Worm (Caenorhabditis elegans): ENCODE results near the gene K01B6.3.

K01B6.3 gene

ce11 chrIII:9299919-9300318 lies at the start of gene K01B6.3:
Gene K01B6.3 (plus strand): TSS chrIII:9300219.
- TF ChIP-seq lin-26 (GFP tag; IDR thresholded peaks at IDR 0.05) (no peak), rec-8 (tag; optimal IDR thresholded peaks at IDR 0.05) (no peak), snpc-4 (GFP tag; optimal IDR thresholded peaks at IDR 0.05) (no peak), snpc-4 (tag; optimal IDR thresholded peaks at IDR 0.05) (no peak), hsf-1 (GFP tag; IDR thresholded peaks at IDR 0.05) (no peak), lsy-27 (tag; optimal IDR thresholded peaks at IDR 0.05; ENCODE audit: borderline replicate concordance, insufficient read depth) (no peak), unc-62 (GFP tag; optimal IDR thresholded peaks at IDR 0.05) (no peak), dpff-1 (tag; optimal IDR thresholded peaks at IDR 0.05) (no peak), nhr-179 (tag; optimal IDR thresholded peaks at IDR 0.05) (no peak), snpc-1.1 (tag; optimal IDR thresholded peaks at IDR 0.05; ENCODE audit: insufficient read depth) (no peak), gei-17 (GFP tag; optimal IDR thresholded peaks at IDR 0.05) (no peak), Y56A3A.18 (GFP tag; IDR thresholded peaks at IDR 0.05) (no peak), hmg-20 (GFP tag; IDR thresholded peaks at IDR 0.05) (no peak)

- TF ChIP-seq mxl-1 (tag; optimal IDR thresholded peaks at IDR 0.05) = no peak
- TF ChIP-seq egrh-3 (GFP tag; IDR thresholded peaks at IDR 0.05) = no peak
- TF ChIP-seq F39B2.1 (GFP tag; IDR thresholded peaks at IDR 0.05) = no peak
- no peak for TF ChIP-seq nfya-1 (tag; optimal IDR thresholded peaks at IDR 0.05; ENCODE audit: borderline replicate concordance, insufficient read depth)
- TF ChIP-seq snpc-1.3 (tag; optimal IDR thresholded peaks at IDR 0.05; ENCODE audit: insufficient read depth) = no peak
- no peak for TF ChIP-seq ceh-40 (GFP tag; IDR thresholded peaks at IDR 0.05)
Observed at ce11 chrIII:9250729-9251128, 49.3 kb upstream of the K01B6.3 start, which contains the start of gene T02C1.2. Gene T02C1.2 (plus strand): TSS chrIII:9251029.

ce11 chrIII:9254988-9255387 lies 45.0 kb upstream of the K01B6.3 start:
- TF ChIP-seq nhr-120 (GFP tag; IDR thresholded peaks at IDR 0.05) = no peak
- TF ChIP-seq nhr-80 (tag; optimal IDR thresholded peaks at IDR 0.05) = peak; percentile 69

ce11 chrIII:9255801-9256200 lies 44.2 kb upstream of the K01B6.3 start:
- TF ChIP-seq dpl-1 (GFP tag; optimal IDR thresholded peaks at IDR 0.05) = no peak
- TF ChIP-seq mxl-1 (tag; optimal IDR thresholded peaks at IDR 0.05) = no peak
- TF ChIP-seq nhr-80 (tag; optimal IDR thresholded peaks at IDR 0.05) = peak; percentile 79
- peak; percentile 39; the same call in 1 of the 2 replicates for TF ChIP-seq cebp-1 (GFP tag; IDR thresholded peaks at IDR 0.05)
- TF ChIP-seq cebp-1 (tag; optimal IDR thresholded peaks at IDR 0.05) = no peak
- no peak for TF ChIP-seq ceh-79 (tag; optimal IDR thresholded peaks at IDR 0.05)
- TF ChIP-seq hlh-26 (GFP tag; conservative IDR thresholded peaks at IDR 0.05) = no peak
- no peak for TF ChIP-seq attf-3 (GFP tag; conservative IDR thresholded peaks at IDR 0.05)
- no peak for TF ChIP-seq atf-7 (tag; optimal IDR thresholded peaks at IDR 0.05)
- TF ChIP-seq zim-3 (tag; optimal IDR thresholded peaks at IDR 0.05) = no peak
- TF ChIP-seq repo-1 (tag; optimal IDR thresholded peaks at IDR 0.05) = no peak
- TF ChIP-seq rec-8 (tag; optimal IDR thresholded peaks at IDR 0.05) = no peak
- no peak for TF ChIP-seq ceh-91 (GFP tag; IDR thresholded peaks at IDR 0.05)

DNA sequence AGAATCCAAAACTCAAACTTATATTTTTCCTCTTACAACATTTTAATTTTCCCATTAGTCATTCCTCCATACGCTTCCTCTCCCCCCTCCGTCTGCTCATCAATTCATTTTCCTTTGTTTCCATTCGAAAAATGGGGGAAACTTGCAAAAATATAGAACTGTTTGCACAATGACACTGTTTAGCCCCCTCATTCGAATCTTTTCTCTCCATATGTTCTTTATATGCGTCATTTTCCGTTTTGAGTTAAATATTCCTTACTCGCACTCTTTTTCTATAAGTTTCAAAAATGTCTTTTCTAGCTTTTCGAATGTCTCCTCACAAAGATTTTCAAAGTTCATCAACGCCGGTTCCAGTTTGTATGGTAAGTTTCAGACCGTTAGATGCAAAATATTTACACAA lies 43.1 kb upstream of the K01B6.3 start, which contains the start of gene M01A8.1:
Gene M01A8.1, plus strand, starts transcription at position 301 of the 400 bp plus-strand sequence.
- no peak for TF ChIP-seq tlf-1 (GFP tag; optimal IDR thresholded peaks at IDR 0.05)
- TF ChIP-seq tbp1 (GFP tag; optimal IDR thresholded peaks at IDR 0.05) = no peak
- no peak for TF ChIP-seq F33H1.4 (GFP tag; IDR thresholded peaks at IDR 0.05)
- no peak for TF ChIP-seq F55B11.4 (tag; optimal IDR thresholded peaks at IDR 0.05; ENCODE audit: borderline replicate concordance, insufficient read depth)
- no peak for TF ChIP-seq C06A6.2 (GFP tag; conservative IDR thresholded peaks at IDR 0.05)
- no peak for TF ChIP-seq Y79H2A.3 (GFP tag; conservative IDR thresholded peaks at IDR 0.05)
- TF ChIP-seq attf-3 (GFP tag; conservative IDR thresholded peaks at IDR 0.05) = no peak
- no peak for TF ChIP-seq athp-1 (tag; optimal IDR thresholded peaks at IDR 0.05)
- TF ChIP-seq ceh-79 (tag; optimal IDR thresholded peaks at IDR 0.05) = no peak
- no peak for TF ChIP-seq B0035.1 (tag; optimal IDR thresholded peaks at IDR 0.05)
- no peak for TF ChIP-seq ceh-40 (GFP tag; IDR thresholded peaks at IDR 0.05)
- no peak for TF ChIP-seq ztf-18 (tag; optimal IDR thresholded peaks at IDR 0.05)
- no peak for TF ChIP-seq aptf-2 (GFP tag; conservative IDR thresholded peaks at IDR 0.05)
- no peak for TF ChIP-seq akir-1 (GFP tag; optimal IDR thresholded peaks at IDR 0.05)
- TF ChIP-seq him-1 (tag; optimal IDR thresholded peaks at IDR 0.05) = no peak

Data from whole organism, young adult.